Worm (Caenorhabditis elegans): ENCODE results near the gene F35C11.2.
A peak's percentile ranks its signal among the peaks of the same experiment; 100 is the strongest.

The F35C11.2 gene

ce11 chrII:8278415-8278814 is 29.8 kb upstream of the F35C11.2 start, which contains the start of the genes mrpl-10 and clec-142:
TSS of gene mrpl-10 (minus strand) at chrII:8278515.
TSS of gene clec-142 (plus strand) at chrII:8278678.
- TF ChIP-seq nhr-90 (tag; optimal IDR thresholded peaks at IDR 0.05; ENCODE audit: poor library complexity): no peak
- no peak for TF ChIP-seq egl-27 (tag; optimal IDR thresholded peaks at IDR 0.05)
- no peak for TF ChIP-seq hlh-4 (tag; optimal IDR thresholded peaks at IDR 0.05)
- TF ChIP-seq lin-15B (tag; optimal IDR thresholded peaks at IDR 0.05): no peak
- no peak for TF ChIP-seq lin-39 (tag; optimal IDR thresholded peaks at IDR 0.05)
- no peak for TF ChIP-seq hpl-2 (GFP tag; optimal IDR thresholded peaks at IDR 0.05)
- TF ChIP-seq alr-1 (tag; optimal IDR thresholded peaks at IDR 0.05; ENCODE audit: borderline replicate concordance): no peak
- no peak for TF ChIP-seq blmp-1 (tag; optimal IDR thresholded peaks at IDR 0.05)
- TF ChIP-seq irx-1 (tag; optimal IDR thresholded peaks at IDR 0.05): no peak
- no peak for TF ChIP-seq jun-1 (tag; optimal IDR thresholded peaks at IDR 0.05)
- TF ChIP-seq ama-1 (optimal IDR thresholded peaks at IDR 0.05): no peak

- TF ChIP-seq ceh-8 (GFP tag; optimal IDR thresholded peaks at IDR 0.05) (no peak), Y116A8C.19 (tag; optimal IDR thresholded peaks at IDR 0.05; ENCODE audit: borderline replicate concordance) (no peak), ceh-63 (GFP tag; optimal IDR thresholded peaks at IDR 0.05) (no peak), C34B4.2 (tag; optimal IDR thresholded peaks at IDR 0.05) (no peak), swsn-7 (tag; optimal IDR thresholded peaks at IDR 0.05) (no peak), ztf-11 (tag; optimal IDR thresholded peaks at IDR 0.05) (no peak), lin-14 (GFP tag; optimal IDR thresholded peaks at IDR 0.05) (no peak), elt-3 (tag; optimal IDR thresholded peaks at IDR 0.05) (peak in 1 of 6 experiments; percentile 24), ceh-88 (GFP tag; IDR thresholded peaks at IDR 0.05) (no peak), mep-1 (tag; optimal IDR thresholded peaks at IDR 0.05) (no peak), tbx-2 (tag; optimal IDR thresholded peaks at IDR 0.05) (peak; percentile 4), nhr-19 (GFP tag; conservative IDR thresholded peaks at IDR 0.05) (0 out of 2 replicates have a peak, but pooled peaks have one; percentile 25), sup-37 (GFP tag; optimal IDR thresholded peaks at IDR 0.05) (no peak), fkh-4 (tag; optimal IDR thresholded peaks at IDR 0.05; ENCODE audit: borderline replicate concordance) (no peak), nhr-90 (tag; optimal IDR thresholded peaks at IDR 0.05; ENCODE audit: poor library complexity) (no peak), tlp-1 (tag; optimal IDR thresholded peaks at IDR 0.05) (no peak), mdl-1 (tag; optimal IDR thresholded peaks at IDR 0.05) (no peak), lsy-2 (tag; optimal IDR thresholded peaks at IDR 0.05) (peak; percentile 68 to 81), xbp-1 (tag; optimal IDR thresholded peaks at IDR 0.05) (peak; percentile 13), nhr-20 (tag; optimal IDR thresholded peaks at IDR 0.05) (peak; percentile 18), alr-1 (tag; optimal IDR thresholded peaks at IDR 0.05; ENCODE audit: borderline replicate concordance) (no peak), nhr-12 (tag; optimal IDR thresholded peaks at IDR 0.05) (no peak), C04F5.9 (tag; optimal IDR thresholded peaks at IDR 0.05) (no peak), unc-130 (tag; optimal IDR thresholded peaks at IDR 0.05) (no peak), efl-3 (GFP tag; optimal IDR thresholded peaks at IDR 0.05) (no peak), ama-1 (optimal IDR thresholded peaks at IDR 0.05) (no peak), aly-2 (tag; optimal IDR thresholded peaks at IDR 0.05) (no peak), nhr-11 (tag; optimal IDR thresholded peaks at IDR 0.05) (no peak), egl-27 (tag; optimal IDR thresholded peaks at IDR 0.05) (no peak), rnt-1 (tag; optimal IDR thresholded peaks at IDR 0.05) (peak; percentile 33), pqm-1 (tag; optimal IDR thresholded peaks at IDR 0.05) (no peak), hlh-17 (GFP tag; optimal IDR thresholded peaks at IDR 0.05; ENCODE audit: borderline replicate concordance) (no peak), lin-15B (tag; optimal IDR thresholded peaks at IDR 0.05) (peak; percentile 53), vab-15 (tag; optimal IDR thresholded peaks at IDR 0.05) (no peak), nhr-71 (tag; optimal IDR thresholded peaks at IDR 0.05) (peak; percentile 46), hpl-2 (GFP tag; optimal IDR thresholded peaks at IDR 0.05) (no peak), elt-2 (tag; optimal IDR thresholded peaks at IDR 0.05) (no peak), nhr-76 (tag; optimal IDR thresholded peaks at IDR 0.05) (no peak), nhr-77 (tag; optimal IDR thresholded peaks at IDR 0.05) (no peak), fkh-10 (GFP tag; optimal IDR thresholded peaks at IDR 0.05) (no peak), snu-23 (GFP tag; optimal IDR thresholded peaks at IDR 0.05) (peak; percentile 40), snpc-4 (tag; optimal IDR thresholded peaks at IDR 0.05) (no peak), zag-1 (tag; optimal IDR thresholded peaks at IDR 0.05) (no peak), sptf-1 (tag; optimal IDR thresholded peaks at IDR 0.05) (no peak), lin-13 (GFP tag; optimal IDR thresholded peaks at IDR 0.05) (no peak), unc-86 (tag; optimal IDR thresholded peaks at IDR 0.05) (no peak)
Measured at ce11 chrII:8276057-8276456, 27.4 kb upstream of the F35C11.2 start, which contains the start of the genes gei-14 and slc-25A32. TSS of gene gei-14 (minus strand) at chrII:8276231. TSS of gene slc-25A32 (plus strand) at chrII:8276298.
